Worm (Caenorhabditis elegans) whole organism, L1 larva: ENCODE data around the gene sdz-18.

Source experiments
- C04F5.9 ChIP-seq: sonication (generic microtip); optimal IDR thresholded peaks from 2 replicates; lab custom pipeline; 2016; ENCODE audit warnings: missing genetic modification characterization, missing compliant biosample characterization
- C16A3.4 ChIP-seq: fragments of 150-350 bp; optimal IDR thresholded peaks from 2 replicates; lab custom pipeline; 2014; ENCODE audit warnings: missing biosample characterization, missing genetic modification characterization
- aha-1 ChIP-seq: fragments of 150-350 bp; optimal IDR thresholded peaks from 2 replicates; lab custom pipeline; 2014; ENCODE audit warnings: missing biosample characterization, missing genetic modification characterization
- aly-2 ChIP-seq: fragments of 150-350 bp; optimal IDR thresholded peaks from 2 replicates; lab custom pipeline; 2014; ENCODE audit warnings: missing biosample characterization, missing genetic modification characterization
- ceh-63 ChIP-seq: fragments of 200-800 bp; sonication (Bioruptor generic); optimal IDR thresholded peaks from 2 replicates; lab custom pipeline; 2018; ENCODE audit warnings: mild to moderate bottlenecking, missing genetic modification characterization, missing compliant biosample characterization
- ceh-82 ChIP-seq, 3 experiments: fragments of 150-350 bp in 1 of 3; sonication (generic microtip) in 2 of 3; optimal IDR thresholded peaks; 2 replicates each; lab custom pipeline; 2014 to 2017; ENCODE audit warnings: missing biosample characterization in 3 of 3, missing genetic modification characterization in 3 of 3
- ceh-88 ChIP-seq: fragments of 200-800 bp; sonication (Bioruptor generic); IDR thresholded peaks from 2 replicates; pipeline ENCODE4 v1.3.6; 2022; ENCODE audit warnings: missing genetic modification characterization, missing compliant biosample characterization
- dsc-1 ChIP-seq: sonication (generic microtip); optimal IDR thresholded peaks from 2 replicates; lab custom pipeline; 2016; ENCODE audit warnings: mild to moderate bottlenecking, missing genetic modification characterization, missing compliant biosample characterization
- efl-3 ChIP-seq: fragments of 200-800 bp; sonication (Bioruptor generic); optimal IDR thresholded peaks from 2 replicates; lab custom pipeline; 2018; ENCODE audit warnings: mild to moderate bottlenecking, missing genetic modification characterization, missing compliant biosample characterization
- egl-27 ChIP-seq, 2 experiments: fragments of 150-350 bp in 1 of 2; sonication (generic microtip); optimal IDR thresholded peaks; 3 replicates each; lab custom pipeline; 2017 to 2018; ENCODE audit warnings: missing biosample characterization in 2 of 2, missing genetic modification characterization in 2 of 2, missing genetic modification reagents in 2 of 2
- elt-2 ChIP-seq: sonication (generic microtip); optimal IDR thresholded peaks from 2 replicates; lab custom pipeline; 2016; ENCODE audit warnings: missing genetic modification characterization, mild to moderate bottlenecking, inconsistent platforms, missing compliant biosample characterization, missing genetic modification reagents
- elt-3 ChIP-seq, 6 experiments: fragments of 150-350 bp in 1 of 6; sonication (generic microtip); optimal IDR thresholded peaks; 2 replicates each; lab custom pipeline; 2017 to 2018; ENCODE audit warnings: missing biosample characterization in 6 of 6, missing genetic modification characterization in 6 of 6, inconsistent platforms in 1 of 6
- fkh-4 ChIP-seq: sonication (generic microtip); optimal IDR thresholded peaks from 2 replicates; lab custom pipeline; 2016; ENCODE audit warnings: missing compliant biosample characterization, missing genetic modification characterization, borderline replicate concordance
- fos-1 ChIP-seq: fragments of 150-350 bp; optimal IDR thresholded peaks from 2 replicates; lab custom pipeline; 2014; ENCODE audit warnings: missing biosample characterization, missing genetic modification characterization
- hpl-2 ChIP-seq: fragments of 150-350 bp; optimal IDR thresholded peaks from 2 replicates; lab custom pipeline; 2014; ENCODE audit warnings: missing biosample characterization, missing genetic modification reagents, missing genetic modification characterization
- isw-1 ChIP-seq: fragments of 200-800 bp; sonication (Bioruptor generic); IDR thresholded peaks from 2 replicates; pipeline ENCODE4 v1.3.6; 2022; ENCODE audit warnings: missing genetic modification characterization, missing compliant biosample characterization
- jun-1 ChIP-seq: fragments of 150-350 bp; optimal IDR thresholded peaks from 2 replicates; lab custom pipeline; 2014; ENCODE audit warnings: missing biosample characterization, missing genetic modification reagents, missing genetic modification characterization
- lin-14 ChIP-seq: fragments of 200-800 bp; sonication (Bioruptor generic); optimal IDR thresholded peaks from 2 replicates; lab custom pipeline; 2018; ENCODE audit warnings: mild to moderate bottlenecking, missing genetic modification characterization, moderate library complexity, missing compliant biosample characterization
- lin-35 ChIP-seq, 2 experiments: fragments of 150-350 bp; optimal IDR thresholded peaks; 2 replicates each; lab custom pipeline; 2014; ENCODE audit warnings: missing biosample characterization in 2 of 2, missing genetic modification characterization in 2 of 2, missing genetic modification reagents in 2 of 2
- lin-39 ChIP-seq: fragments of 150-350 bp; optimal IDR thresholded peaks from 2 replicates; lab custom pipeline; 2014; ENCODE audit warnings: missing biosample characterization, missing genetic modification reagents, missing genetic modification characterization
- lsy-2 ChIP-seq, 2 experiments: fragments of 150-350 bp; optimal IDR thresholded peaks; 2 replicates each; lab custom pipeline; 2014; ENCODE audit warnings: missing biosample characterization in 2 of 2, missing genetic modification characterization in 2 of 2
- mab-9 ChIP-seq: fragments of 200-800 bp; sonication (Bioruptor generic); IDR thresholded peaks from 2 replicates; pipeline ENCODE4 v1.3.6; 2022; ENCODE audit warnings: missing genetic modification reagents, missing genetic modification characterization, missing compliant biosample characterization
- mdl-1 ChIP-seq, 2 experiments: fragments of 150-350 bp; optimal IDR thresholded peaks; 2 replicates each; lab custom pipeline; 2014 to 2017; ENCODE audit warnings: missing biosample characterization in 2 of 2, missing genetic modification characterization in 2 of 2, inconsistent platforms in 1 of 2
- mef-2 ChIP-seq: fragments of 150-350 bp; optimal IDR thresholded peaks from 2 replicates; lab custom pipeline; 2014; ENCODE audit warnings: missing biosample characterization, missing genetic modification characterization
- mep-1 ChIP-seq: fragments of 150-350 bp; optimal IDR thresholded peaks from 2 replicates; lab custom pipeline; 2014; ENCODE audit warnings: missing biosample characterization, missing genetic modification characterization
- nhr-19 ChIP-seq: fragments of 200-800 bp; sonication (Bioruptor generic); conservative IDR thresholded peaks from 2 replicates; pipeline ENCODE4 v1.3.6; 2022; ENCODE audit warnings: missing genetic modification characterization, missing compliant biosample characterization
- nhr-237 ChIP-seq: fragments of 150-350 bp; optimal IDR thresholded peaks from 2 replicates; lab custom pipeline; 2014; ENCODE audit warnings: missing biosample characterization, missing genetic modification characterization
- nhr-71 ChIP-seq: sonication (generic microtip); optimal IDR thresholded peaks from 2 replicates; lab custom pipeline; 2016; ENCODE audit warnings: mild to moderate bottlenecking, missing genetic modification characterization, moderate library complexity, missing compliant biosample characterization
- nhr-76 ChIP-seq: sonication (generic microtip); optimal IDR thresholded peaks from 2 replicates; lab custom pipeline; 2017; ENCODE audit warnings: missing biosample characterization, missing genetic modification characterization
- nhr-84 ChIP-seq: sonication (generic microtip); optimal IDR thresholded peaks from 2 replicates; lab custom pipeline; 2017; ENCODE audit warnings: missing biosample characterization, missing genetic modification characterization
- nhr-85 ChIP-seq: sonication (generic microtip); peaks from one replicate; lab custom pipeline; 2016; ENCODE audit warnings: missing genetic modification characterization, inconsistent platforms, missing compliant biosample characterization
- pax-3 ChIP-seq: fragments of 200-800 bp; sonication (Bioruptor generic); optimal IDR thresholded peaks from 2 replicates; lab custom pipeline; 2018; ENCODE audit warnings: mild to moderate bottlenecking, missing genetic modification characterization, moderate library complexity, missing compliant biosample characterization
- pqm-1 ChIP-seq: sonication (generic microtip); optimal IDR thresholded peaks from 3 replicates; lab custom pipeline; 2017; ENCODE audit warnings: missing biosample characterization, missing genetic modification characterization
- rnt-1 ChIP-seq: sonication (generic microtip); optimal IDR thresholded peaks from 2 replicates; lab custom pipeline; 2016; ENCODE audit warnings: mild to moderate bottlenecking, missing genetic modification characterization, moderate library complexity, missing compliant biosample characterization
- sox-4 ChIP-seq: sonication (generic microtip); optimal IDR thresholded peaks from 2 replicates; lab custom pipeline; 2016; ENCODE audit warnings: missing genetic modification characterization, missing compliant biosample characterization
- sptf-1 ChIP-seq: fragments of 150-350 bp; optimal IDR thresholded peaks from 2 replicates; lab custom pipeline; 2014; ENCODE audit warnings: missing biosample characterization, missing genetic modification characterization
- swsn-7 ChIP-seq: sonication (generic microtip); optimal IDR thresholded peaks from 2 replicates; lab custom pipeline; 2016; ENCODE audit warnings: missing genetic modification characterization, missing compliant biosample characterization
- unc-130 ChIP-seq: fragments of 150-350 bp; optimal IDR thresholded peaks from 2 replicates; lab custom pipeline; 2017; ENCODE audit warnings: missing biosample characterization, missing genetic modification characterization, inconsistent platforms
- unc-62 ChIP-seq: fragments of 150-350 bp; optimal IDR thresholded peaks from 2 replicates; lab custom pipeline; 2014; ENCODE audit warnings: missing biosample characterization, missing genetic modification reagents, missing genetic modification characterization
- unc-98 ChIP-seq: fragments of 200-800 bp; sonication (Bioruptor generic); IDR thresholded peaks from 2 replicates; pipeline ENCODE4 v1.3.6; 2022; ENCODE audit warnings: missing genetic modification characterization, missing compliant biosample characterization
- zag-1 ChIP-seq: fragments of 150-350 bp; optimal IDR thresholded peaks from 2 replicates; lab custom pipeline; 2014; ENCODE audit warnings: missing biosample characterization, missing genetic modification characterization

Gene sdz-18

DNA sequence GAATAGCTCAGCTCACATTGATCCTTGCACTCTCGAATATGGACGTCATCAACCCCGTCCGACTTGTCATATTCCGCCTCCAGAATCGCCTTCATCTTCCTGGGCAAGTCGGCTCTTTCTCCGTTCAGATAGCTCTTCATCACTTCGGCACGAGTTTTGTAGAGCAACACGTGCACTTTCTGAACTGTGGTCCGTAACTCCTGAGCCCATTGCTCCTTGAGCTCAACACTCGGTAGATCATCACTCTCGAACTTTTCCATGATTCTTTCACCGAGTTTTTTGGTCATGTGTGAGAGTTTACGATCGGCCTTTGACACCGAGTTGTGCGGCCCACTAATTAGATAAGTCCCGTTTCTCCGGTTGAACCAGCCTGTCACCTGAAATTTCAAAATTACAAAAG, 28.9 kb upstream of the sdz-18 start:
- no peak for TF ChIP-seq unc-98 (GFP tag; lab: Robert Waterston, UW)
- no peak for TF ChIP-seq mef-2 (tag; lab: Kevin White, UChicago)
- TF ChIP-seq sox-4 (tag; lab: Kevin White, UChicago) = no peak
- no peak for TF ChIP-seq sptf-1 (tag; lab: Kevin White, UChicago)
- TF ChIP-seq efl-3 (GFP tag; lab: Kevin White, UChicago) = no peak
- TF ChIP-seq ceh-82 (tag; optimal IDR thresholded peaks at IDR 0.05; lab: Kevin White, UChicago) = no peak
- TF ChIP-seq mab-9 (GFP tag; lab: Robert Waterston, UW) = no peak
- TF ChIP-seq unc-62 (GFP tag; lab: Kevin White, UChicago) = no peak
- TF ChIP-seq nhr-85 = no peak
- TF ChIP-seq egl-27 (tag; optimal IDR thresholded peaks at IDR 0.05; lab: Kevin White, UChicago) = no peak

DNA sequence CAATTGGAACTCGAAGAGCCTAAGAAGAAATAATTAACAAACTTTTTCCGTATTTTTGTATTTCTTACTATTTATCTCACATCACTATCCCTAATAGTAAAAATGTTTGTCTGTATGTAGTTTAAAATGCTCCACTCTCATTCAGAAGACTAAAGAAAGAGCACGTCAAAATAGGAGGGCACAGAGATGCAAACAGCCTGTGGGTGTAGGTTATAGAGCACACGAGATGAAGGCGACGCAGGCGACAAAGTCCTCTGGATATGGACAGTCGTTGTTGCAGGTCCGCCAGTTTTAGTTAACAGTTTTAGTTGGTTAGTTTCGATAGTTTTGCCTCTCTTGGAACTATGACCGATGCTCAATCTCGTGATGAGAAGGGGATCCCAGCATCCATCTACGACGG, 25.6 kb upstream of the sdz-18 start, which contains the start of gene ceh-82:
ceh-82 (plus strand) TSS at position 301 of the 400 bp plus-strand sequence.
- no peak for TF ChIP-seq pax-3
- TF ChIP-seq nhr-76 (tag; lab: Kevin White, UChicago) = no peak
- TF ChIP-seq dsc-1 (tag; lab: Kevin White, UChicago) = no peak
- no peak for TF ChIP-seq nhr-84
- no peak for TF ChIP-seq fkh-4 (tag; lab: Kevin White, UChicago)
- no peak for TF ChIP-seq swsn-7 (tag; lab: Kevin White, UChicago)

DNA sequence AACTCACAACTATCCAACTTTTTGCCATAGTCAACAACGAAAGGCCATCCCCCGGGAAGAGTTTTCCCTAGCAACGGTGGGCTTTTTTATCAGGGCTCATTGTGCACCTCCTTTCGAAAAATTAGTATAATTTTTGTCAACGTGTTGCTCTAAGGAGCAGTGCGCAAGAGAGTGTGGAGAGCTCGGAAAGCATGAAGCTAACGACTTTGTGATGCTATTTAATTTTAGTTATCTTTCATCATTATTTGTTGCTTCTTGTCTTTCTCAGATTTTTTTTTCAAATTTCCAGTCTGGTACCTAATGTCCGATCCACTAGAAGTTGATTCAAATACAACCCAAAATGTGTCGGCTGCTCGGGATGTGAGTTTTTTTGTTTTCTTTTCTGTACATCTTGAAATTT, 23.8 kb upstream of the sdz-18 start, which contains the start of gene ceh-81:
ceh-81 (plus strand) TSS at position 301 of the 400 bp plus-strand sequence.
- TF ChIP-seq fos-1 (no peak), sox-4 (tag; lab: Kevin White, UChicago) (no peak), swsn-7 (tag; lab: Kevin White, UChicago) (no peak), egl-27 (tag; optimal IDR thresholded peaks at IDR 0.05; lab: Kevin White, UChicago) (no peak), mep-1 (tag; lab: Kevin White, UChicago) (no peak), nhr-237 (tag; lab: Kevin White, UChicago) (no peak), sptf-1 (tag; lab: Kevin White, UChicago) (no peak), C16A3.4 (no peak), dsc-1 (tag; lab: Kevin White, UChicago) (no peak), zag-1 (no peak), mdl-1 (tag; optimal IDR thresholded peaks at IDR 0.05; lab: Kevin White, UChicago) (no peak), ceh-63 (GFP tag; lab: Kevin White, UChicago) (no peak), aha-1 (tag; lab: Kevin White, UChicago) (no peak), nhr-85 (no peak), elt-3 (tag; optimal IDR thresholded peaks at IDR 0.05; lab: Kevin White, UChicago) (no peak), aly-2 (tag; lab: Kevin White, UChicago) (no peak), lin-39 (tag; lab: Kevin White, UChicago) (no peak), unc-62 (GFP tag; lab: Kevin White, UChicago) (no peak), ceh-88 (GFP tag; lab: Robert Waterston, UW) (no peak)

DNA sequence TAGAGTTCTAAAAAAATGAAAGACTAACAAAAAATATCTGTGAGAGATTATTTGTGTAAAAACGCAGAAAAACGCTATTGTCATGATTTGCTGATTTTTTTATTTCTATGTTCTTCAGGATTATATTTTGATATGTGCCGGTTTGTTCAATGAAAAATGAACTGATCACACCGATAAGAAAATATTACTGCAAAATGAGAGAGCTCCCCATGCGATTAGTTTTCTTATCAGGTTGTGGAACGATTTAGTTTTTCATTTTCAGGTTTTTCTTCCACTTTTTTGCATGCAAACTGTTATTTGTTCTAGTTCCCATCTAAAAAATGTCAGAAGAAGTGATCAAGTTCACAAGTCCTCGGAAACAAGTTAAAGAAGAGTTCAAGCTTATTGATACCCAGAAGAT, 22.0 kb upstream of the sdz-18 start, which contains the start of gene btb-9:
btb-9 (plus strand) TSS at position 254 of the 400 bp plus-strand sequence.
- no peak for TF ChIP-seq C16A3.4
- TF ChIP-seq lin-39 (tag; lab: Kevin White, UChicago) = no peak
- TF ChIP-seq nhr-71 = no peak
- peak; percentile 26 for TF ChIP-seq pqm-1 (tag; lab: Kevin White, UChicago)
- no peak for TF ChIP-seq ceh-63 (GFP tag; lab: Kevin White, UChicago)
- TF ChIP-seq lin-35 (GFP tag; optimal IDR thresholded peaks at IDR 0.05; lab: Kevin White, UChicago) = peak in 1 of 2 experiments; percentile 28
- TF ChIP-seq hpl-2 (GFP tag; lab: Kevin White, UChicago) = no peak
- TF ChIP-seq elt-2 (tag; lab: Kevin White, UChicago) = peak; percentile 86
- TF ChIP-seq ceh-82 (tag; optimal IDR thresholded peaks at IDR 0.05; lab: Kevin White, UChicago) = no peak
- no peak for TF ChIP-seq unc-130 (tag; lab: Kevin White, UChicago)

DNA sequence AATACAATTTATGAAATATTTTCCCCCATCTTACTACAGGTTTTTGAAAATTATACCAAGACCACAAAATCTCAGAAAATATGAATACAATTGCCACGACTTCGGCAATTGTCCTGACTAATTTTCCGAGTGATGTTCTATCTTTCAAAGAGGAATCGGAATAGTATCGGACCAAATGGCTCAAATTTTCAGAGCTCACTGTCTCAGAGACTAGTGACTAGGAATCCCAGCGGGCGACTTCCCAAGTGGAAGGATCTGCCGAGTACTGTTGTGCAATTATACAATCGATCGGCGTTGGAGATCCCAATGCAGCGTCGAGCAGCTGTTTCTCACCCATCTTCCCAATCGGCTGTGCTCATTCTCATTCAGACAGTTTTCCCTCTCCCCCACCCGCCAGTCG, 19.4 kb upstream of the sdz-18 start, which contains the start of gene F45C12.17:
F45C12.17 (plus strand) TSS at position 377 of the 400 bp plus-strand sequence.
- TF ChIP-seq jun-1 (no peak), rnt-1 (tag; lab: Kevin White, UChicago) (no peak), lsy-2 (tag; optimal IDR thresholded peaks at IDR 0.05; lab: Kevin White, UChicago) (no peak), nhr-19 (GFP tag; lab: Robert Waterston, UW) (no peak), lin-14 (GFP tag; lab: Kevin White, UChicago) (no peak), unc-130 (tag; lab: Kevin White, UChicago) (no peak), isw-1 (no peak), C04F5.9 (tag; lab: Kevin White, UChicago) (no peak), aha-1 (tag; lab: Kevin White, UChicago) (no peak)
